Fruit fly (Drosophila melanogaster) whole organism, embryonic: ENCODE data around the gene CG13258.

Experiments
- CG10321 ChIP-seq: fragments of 200-800 bp; sonication (Bioruptor generic); IDR thresholded peaks from 2 replicates; pipeline ENCODE4 v1.3.6; 2022; ENCODE audit warnings: missing biosample characterization, missing genetic modification characterization
- CG10565 ChIP-seq: fragments of 200-800 bp; sonication (Bioruptor generic); optimal IDR thresholded peaks from 3 replicates; lab custom pipeline; 2016; ENCODE audit warnings: missing biosample characterization, mild to moderate bottlenecking, missing genetic modification characterization
- CG11456 ChIP-seq: fragments of 200-800 bp; sonication (Bioruptor generic); IDR thresholded peaks from 3 replicates; pipeline ENCODE4 v1.3.6; 2022; ENCODE audit warnings: missing biosample characterization, missing genetic modification characterization
- CG15601 ChIP-seq: fragments of 200-800 bp; sonication (Bioruptor generic); optimal IDR thresholded peaks from 3 replicates; lab custom pipeline; 2019; ENCODE audit warnings: missing biosample characterization, mild to moderate bottlenecking, missing genetic modification characterization, moderate library complexity
- CG1832 ChIP-seq: fragments of 200-800 bp; sonication (Bioruptor generic); optimal IDR thresholded peaks from 2 replicates; lab custom pipeline; 2017; ENCODE audit warnings: missing biosample characterization, mild to moderate bottlenecking, missing genetic modification characterization, inconsistent platforms
- CG2199 ChIP-seq: fragments of 200-800 bp; sonication (Bioruptor generic); IDR thresholded peaks from 3 replicates; pipeline ENCODE4 v1.3.6; 2022; ENCODE audit warnings: missing biosample characterization, missing genetic modification characterization
- CG3281 ChIP-seq: fragments of 200-800 bp; sonication (Bioruptor generic); optimal IDR thresholded peaks from 3 replicates; lab custom pipeline; 2017; ENCODE audit warnings: missing biosample characterization, mild to moderate bottlenecking, missing genetic modification characterization
- CG4360 ChIP-seq: fragments of 200-800 bp; sonication (Bioruptor generic); IDR thresholded peaks from 2 replicates; pipeline ENCODE4 v1.3.6; 2022; ENCODE audit warnings: missing biosample characterization, missing genetic modification characterization
- CG43689 ChIP-seq: fragments of 200-800 bp; sonication (Bioruptor generic); IDR thresholded peaks from 2 replicates; pipeline ENCODE4 v1.3.6; 2022; ENCODE audit warnings: missing biosample characterization, missing genetic modification characterization
- CG7928 ChIP-seq: fragments of 200-800 bp; sonication (Bioruptor generic); optimal IDR thresholded peaks from 2 replicates; lab custom pipeline; 2017; ENCODE audit warnings: missing biosample characterization, mild to moderate bottlenecking, missing genetic modification characterization
- CG7963 ChIP-seq: fragments of 200-800 bp; sonication (Bioruptor generic); IDR thresholded peaks from 3 replicates; pipeline ENCODE4 v1.3.6; 2022; ENCODE audit warnings: missing biosample characterization, missing genetic modification characterization; ENCODE audit not compliant: partially characterized antibody
- CG8924 ChIP-seq: fragments of 200-800 bp; optimal IDR thresholded peaks from 3 replicates; lab custom pipeline; 2019; ENCODE audit warnings: missing biosample characterization, mild to moderate bottlenecking, missing genetic modification characterization, moderate library complexity
- CG9609 ChIP-seq: fragments of 200-800 bp; sonication (Bioruptor generic); optimal IDR thresholded peaks from 3 replicates; lab custom pipeline; 2016; ENCODE audit warnings: missing biosample characterization, missing genetic modification characterization
- CG9932 ChIP-seq: fragments of 200-800 bp; sonication (Bioruptor generic); IDR thresholded peaks from 2 replicates; pipeline ENCODE4 v1.3.6; 2022; ENCODE audit warnings: missing biosample characterization, missing genetic modification characterization
- CTCF ChIP-seq: fragments of 200-800 bp; sonication (Bioruptor generic); optimal IDR thresholded peaks from 2 replicates; lab custom pipeline; 2017; ENCODE audit warnings: missing biosample characterization, mild to moderate bottlenecking, missing genetic modification characterization, moderate library complexity
- E2f2 ChIP-seq: fragments of 200-800 bp; sonication (Bioruptor generic); IDR thresholded peaks from 2 replicates; pipeline ENCODE4 v1.3.6; 2022; ENCODE audit warnings: missing biosample characterization, missing genetic modification characterization
- Eip74EF ChIP-seq, 2 experiments: fragments of 200-800 bp in 1 of 2; fragments of >200 bp in 1 of 2; sonication (Bioruptor generic) in 1 of 2; optimal IDR thresholded peaks; 2 replicates each; lab custom pipeline; 2017 to 2019; ENCODE audit warnings: missing biosample characterization in 2 of 2, missing genetic modification characterization in 2 of 2, mild to moderate bottlenecking in 1 of 2, moderate library complexity in 1 of 2
- Gsc ChIP-seq: fragments of 200-800 bp; sonication (Bioruptor generic); IDR thresholded peaks from 2 replicates; pipeline ENCODE4 v1.3.6; 2022; ENCODE audit warnings: missing biosample characterization, missing genetic modification characterization
- H2.0 ChIP-seq: fragments of 200-800 bp; sonication (Bioruptor generic); IDR thresholded peaks from 2 replicates; pipeline ENCODE4 v1.3.6; 2022; ENCODE audit warnings: missing biosample characterization, missing genetic modification characterization
- HLH54F ChIP-seq: fragments of 200-800 bp; sonication (Bioruptor generic); optimal IDR thresholded peaks from 3 replicates; lab custom pipeline; 2016; ENCODE audit warnings: missing biosample characterization, missing genetic modification characterization
- HLHmδ ChIP-seq: fragments of 200-800 bp; sonication (Bioruptor generic); optimal IDR thresholded peaks from 2 replicates; lab custom pipeline; 2018; ENCODE audit warnings: missing biosample characterization, mild to moderate bottlenecking, missing genetic modification characterization, moderate library complexity
- HmgZ ChIP-seq: fragments of 200-800 bp; sonication (Bioruptor generic); optimal IDR thresholded peaks from 2 replicates; lab custom pipeline; 2018; ENCODE audit warnings: missing biosample characterization, mild to moderate bottlenecking, missing genetic modification characterization
- Kr ChIP-seq: fragments of 200-800 bp; sonication (Bioruptor generic); optimal IDR thresholded peaks from 2 replicates; lab custom pipeline; 2017; ENCODE audit warnings: missing biosample characterization, mild to moderate bottlenecking, missing genetic modification characterization
- MESR4 ChIP-seq: fragments of 200-800 bp; sonication (Bioruptor generic); optimal IDR thresholded peaks from 2 replicates; lab custom pipeline; 2018; ENCODE audit warnings: missing biosample characterization, mild to moderate bottlenecking, missing genetic modification characterization, moderate library complexity
- MTF-1 ChIP-seq: fragments of 200-800 bp; sonication (Bioruptor generic); optimal IDR thresholded peaks from 2 replicates; lab custom pipeline; 2018; ENCODE audit warnings: missing biosample characterization, mild to moderate bottlenecking, missing genetic modification characterization, borderline replicate concordance
- Med ChIP-seq: fragments of 200-800 bp; sonication (Bioruptor generic); peaks from one replicate; lab custom pipeline; 2016; ENCODE audit warnings: missing biosample characterization, missing genetic modification characterization, mild to moderate bottlenecking, inconsistent platforms, moderate library complexity
- Mes4 ChIP-seq: fragments of 200-800 bp; sonication (Bioruptor generic); optimal IDR thresholded peaks from 2 replicates; lab custom pipeline; 2016; ENCODE audit warnings: missing biosample characterization, missing genetic modification characterization
- Mrtf ChIP-seq: fragments of 200-800 bp; sonication (Bioruptor generic); IDR thresholded peaks from 3 replicates; pipeline ENCODE4 v1.3.6; 2022; ENCODE audit warnings: missing biosample characterization, missing genetic modification characterization
- Optix ChIP-seq: fragments of 200-800 bp; sonication (Bioruptor generic); IDR thresholded peaks from 3 replicates; pipeline ENCODE4 v1.3.6; 2022; ENCODE audit warnings: missing biosample characterization, missing genetic modification characterization
- Rfx ChIP-seq: fragments of 200-800 bp; sonication (Bioruptor generic); IDR thresholded peaks from 2 replicates; pipeline ENCODE4 v1.3.6; 2022; ENCODE audit warnings: missing biosample characterization, missing genetic modification characterization
- TFAM ChIP-seq: fragments of 200-800 bp; sonication (Bioruptor generic); optimal IDR thresholded peaks from 2 replicates; lab custom pipeline; 2017; ENCODE audit warnings: missing biosample characterization, missing genetic modification characterization, inconsistent platforms
- abd-A ChIP-seq: fragments of 200-800 bp; sonication (Bioruptor generic); optimal IDR thresholded peaks from 3 replicates; lab custom pipeline; 2019; ENCODE audit warnings: missing biosample characterization, mild to moderate bottlenecking, missing genetic modification characterization, moderate library complexity
- bbx ChIP-seq: fragments of 200-800 bp; sonication (Bioruptor generic); IDR thresholded peaks from 2 replicates; pipeline ENCODE4 v1.3.6; 2022; ENCODE audit warnings: missing biosample characterization, missing genetic modification characterization; ENCODE audit not compliant: partially characterized antibody
- chm ChIP-seq: fragments of 200-800 bp; sonication (Bioruptor generic); IDR thresholded peaks from 2 replicates; pipeline ENCODE4 v1.3.6; 2022; ENCODE audit warnings: missing biosample characterization, missing genetic modification characterization
- ci ChIP-seq: fragments of 200-800 bp; sonication (Bioruptor generic); IDR thresholded peaks from 3 replicates; pipeline ENCODE4 v1.3.6; 2022; ENCODE audit warnings: missing biosample characterization, missing genetic modification characterization
- crc ChIP-seq: fragments of 200-800 bp; sonication (Bioruptor generic); optimal IDR thresholded peaks from 2 replicates; lab custom pipeline; 2016; ENCODE audit warnings: missing biosample characterization, missing genetic modification characterization
- dysf ChIP-seq: fragments of 200-800 bp; sonication (Bioruptor generic); IDR thresholded peaks from 3 replicates; pipeline ENCODE4 v1.3.6; 2022; ENCODE audit warnings: missing biosample characterization, missing genetic modification characterization
- eyg ChIP-seq: fragments of 200-800 bp; sonication (Bioruptor generic); optimal IDR thresholded peaks from 3 replicates; lab custom pipeline; 2016; ENCODE audit warnings: missing biosample characterization, missing genetic modification characterization
- fd96Cb ChIP-seq: fragments of 200-800 bp; sonication (Bioruptor generic); optimal IDR thresholded peaks from 2 replicates; lab custom pipeline; 2018; ENCODE audit warnings: missing biosample characterization, mild to moderate bottlenecking, missing genetic modification characterization, moderate library complexity
- insv ChIP-seq, 2 experiments: fragments of 200-800 bp; sonication (Bioruptor generic); optimal IDR thresholded peaks; 3 replicates each; lab custom pipeline; 2016 to 2018; ENCODE audit warnings: missing biosample characterization in 2 of 2, missing genetic modification characterization in 2 of 2
- jumu ChIP-seq: fragments of 200-800 bp; sonication (Bioruptor generic); optimal IDR thresholded peaks from 3 replicates; lab custom pipeline; 2016; ENCODE audit warnings: missing biosample characterization, missing genetic modification characterization
- kah ChIP-seq: fragments of 200-800 bp; sonication (Bioruptor generic); optimal IDR thresholded peaks from 2 replicates; lab custom pipeline; 2018; ENCODE audit warnings: missing biosample characterization, mild to moderate bottlenecking, missing genetic modification characterization
- knrl ChIP-seq: fragments of 200-800 bp; sonication (Bioruptor generic); IDR thresholded peaks from 3 replicates; pipeline ENCODE4 v1.3.6; 2022; ENCODE audit warnings: missing biosample characterization, missing genetic modification characterization; ENCODE audit not compliant: partially characterized antibody
- maf-S ChIP-seq: fragments of 200-800 bp; sonication (Bioruptor generic); optimal IDR thresholded peaks from 2 replicates; lab custom pipeline; 2016; ENCODE audit warnings: missing biosample characterization, missing genetic modification characterization
- mam ChIP-seq: fragments of 200-800 bp; sonication (Bioruptor generic); optimal IDR thresholded peaks from 3 replicates; lab custom pipeline; 2016; ENCODE audit warnings: missing biosample characterization, missing genetic modification characterization
- pb ChIP-seq: fragments of 200-800 bp; sonication (Bioruptor generic); optimal IDR thresholded peaks from 3 replicates; lab custom pipeline; 2016; ENCODE audit warnings: missing biosample characterization, missing genetic modification characterization
- ttk ChIP-seq: fragments of 200-800 bp; sonication (Bioruptor generic); IDR thresholded peaks from 2 replicates; pipeline ENCODE4 v2.1.2; 2022; ENCODE audit warnings: missing biosample characterization, missing genetic modification characterization
- vnd ChIP-seq: fragments of 200-800 bp; sonication (Bioruptor generic); IDR thresholded peaks from 3 replicates; pipeline ENCODE4 v1.3.6; 2022; ENCODE audit warnings: missing biosample characterization, missing genetic modification characterization; ENCODE audit not compliant: partially characterized antibody
- zf30C ChIP-seq: fragments of 200-800 bp; sonication (Bioruptor generic); optimal IDR thresholded peaks from 3 replicates; lab custom pipeline; 2018; ENCODE audit warnings: missing biosample characterization, mild to moderate bottlenecking, missing genetic modification characterization
- zfh2 ChIP-seq: fragments of 200-800 bp; sonication (Bioruptor generic); optimal IDR thresholded peaks from 2 replicates; lab custom pipeline; 2016; ENCODE audit warnings: missing biosample characterization, missing genetic modification characterization

CG13258 gene

DNA sequence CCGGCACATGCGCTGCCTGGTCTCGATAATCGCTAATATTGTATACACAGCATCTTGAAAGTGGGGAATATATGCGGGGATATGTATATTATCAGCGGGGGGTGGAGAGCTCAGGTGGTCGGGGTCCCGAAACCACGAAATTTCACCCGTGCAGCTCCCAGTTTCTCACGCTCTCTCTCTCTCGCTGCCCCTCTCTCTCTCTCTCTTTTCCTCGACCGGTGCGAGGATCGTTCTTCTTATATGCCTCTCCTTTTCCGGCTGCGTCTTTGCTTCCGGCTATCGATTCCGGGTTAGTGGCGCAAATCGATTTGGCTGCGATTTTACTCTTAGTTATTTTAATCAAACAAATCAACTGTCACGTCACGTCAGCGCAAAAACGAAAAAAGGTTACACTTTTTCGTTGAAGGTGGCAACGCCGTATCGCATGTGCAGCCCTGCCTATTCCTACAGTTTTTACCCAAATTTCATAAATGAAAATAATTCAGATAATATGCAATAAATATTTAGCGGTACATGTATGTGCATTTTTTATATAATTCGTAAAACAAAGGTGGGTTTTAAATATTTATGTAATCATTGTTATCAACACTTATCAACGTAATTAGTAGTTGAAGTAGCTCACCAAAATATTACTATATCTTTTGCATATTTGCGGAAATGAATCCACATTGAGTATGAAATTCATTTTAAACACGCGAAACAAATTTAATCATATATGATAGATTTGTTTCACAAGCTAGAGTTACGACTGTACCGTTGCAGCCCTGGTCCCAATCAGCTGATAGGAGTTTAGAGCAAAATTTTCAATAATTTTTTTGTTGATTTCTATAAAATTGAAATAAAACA lies 6.9 kb upstream of the CG13258 start, which contains the start of the genes heix and CG17328 (continued):
- TF ChIP-seq kah (peak; percentile 93), Eip74EF (GFP tag; optimal IDR thresholded peaks at IDR 0.05; lab: Kevin White, UChicago) (no peak), Mrtf (GFP tag; lab: Robert Waterston, UW) (peak; percentile 53; the same call in 2 of the 3 replicates), CG43689 (no peak), abd-A (tag; lab: Kevin White, UChicago) (no peak), crc (GFP tag; lab: Kevin White, UChicago) (peak; percentile 57), CG7963 (GFP tag; lab: Robert Waterston, UW) (no peak), maf-S (GFP tag; lab: Kevin White, UChicago) (peak; percentile 55), CG9932 (GFP tag; lab: Robert Waterston, UW) (peak; percentile 89), Kr (no peak), Rfx (peak; percentile 85), CG1832 (GFP tag; lab: Kevin White, UChicago) (peak; percentile 57), dysf (GFP tag; lab: Robert Waterston, UW) (peak; percentile 82), CG10565 (GFP tag; lab: Kevin White, UChicago) (no peak), CG7928 (peak; percentile 96), E2f2 (GFP tag; lab: Robert Waterston, UW) (peak; percentile 48), CG11456 (GFP tag; lab: Robert Waterston, UW) (peak; percentile 65; the same call in 1 of the 3 replicates), zfh2 (GFP tag; lab: Kevin White, UChicago) (peak; percentile 69), CTCF (GFP tag; lab: Kevin White, UChicago) (no peak), chm (peak; percentile 28; the same call in 1 of the 2 replicates), CG9609 (peak; percentile 53), HLHmδ (no peak), HmgZ (tag; lab: Kevin White, UChicago) (peak; percentile 30), CG2199 (peak; percentile 55; the same call in 1 of the 3 replicates), fd96Cb (tag; lab: Kevin White, UChicago) (peak; percentile 58), Gsc (GFP tag; lab: Robert Waterston, UW) (no peak), MESR4 (GFP tag; lab: Kevin White, UChicago) (peak; percentile 83), HLH54F (GFP tag; lab: Kevin White, UChicago) (peak; percentile 73), CG15601 (peak; percentile 57), CG3281 (GFP tag; lab: Kevin White, UChicago) (peak; percentile 72), Med (GFP tag; lab: Kevin White, UChicago) (peak; percentile 93), Optix (no peak), CG10321 (GFP tag; lab: Robert Waterston, UW) (no peak), insv (GFP tag; optimal IDR thresholded peaks at IDR 0.05; lab: Kevin White, UChicago) (peak in 1 of 2 experiments; percentile 36), MTF-1 (GFP tag; lab: Kevin White, UChicago) (no peak), mam (peak; percentile 87), vnd (no peak), Mes4 (GFP tag; lab: Kevin White, UChicago) (no peak), eyg (peak; percentile 64), pb (GFP tag; lab: Kevin White, UChicago) (peak; percentile 11), ci (peak; percentile 80), H2.0 (GFP tag; lab: Robert Waterston, UW) (peak; percentile 68), zf30C (GFP tag; lab: Kevin White, UChicago) (no peak), CG8924 (peak; percentile 82), knrl (GFP tag; lab: Robert Waterston, UW) (no peak), bbx (peak; percentile 27; the same call in 1 of the 2 replicates), jumu (GFP tag; lab: Kevin White, UChicago) (peak; percentile 50), ttk (peak; percentile 68), CG4360 (GFP tag; lab: Robert Waterston, UW) (no peak), TFAM (GFP tag; lab: Kevin White, UChicago) (no peak)
